Worm (Caenorhabditis elegans) whole organism, mixed stage, embryonic: ENCODE measurements around the gene rpl-32.

Experiments
- bed-3 ChIP-seq: fragments of 200-800 bp; sonication (Bioruptor generic); optimal IDR thresholded peaks from 3 replicates; lab custom pipeline; 2018; ENCODE audit warnings: mild to moderate bottlenecking, missing genetic modification characterization, moderate library complexity, missing compliant biosample characterization
- ceh-43 ChIP-seq: fragments of 200-800 bp; sonication (Bioruptor generic); optimal IDR thresholded peaks from 2 replicates; lab custom pipeline; 2018; ENCODE audit warnings: mild to moderate bottlenecking, missing genetic modification characterization, moderate library complexity, missing compliant biosample characterization
- lin-13 ChIP-seq: fragments of 150-350 bp; optimal IDR thresholded peaks from 2 replicates; lab custom pipeline; 2014; ENCODE audit warnings: missing biosample characterization, missing genetic modification characterization
- lsy-2 ChIP-seq: fragments of 150-350 bp; optimal IDR thresholded peaks from 2 replicates; lab custom pipeline; 2014; ENCODE audit warnings: missing biosample characterization, missing genetic modification characterization
- nhr-12 ChIP-seq: fragments of 150-350 bp; optimal IDR thresholded peaks from 2 replicates; lab custom pipeline; 2014; ENCODE audit warnings: missing biosample characterization, missing genetic modification characterization
- nhr-237 ChIP-seq: fragments of 150-350 bp; optimal IDR thresholded peaks from 2 replicates; lab custom pipeline; 2014; ENCODE audit warnings: missing biosample characterization, missing genetic modification characterization
- snpc-4 ChIP-seq: fragments of 150-350 bp; optimal IDR thresholded peaks from 2 replicates; lab custom pipeline; 2014; ENCODE audit warnings: missing biosample characterization, missing genetic modification characterization
- zip-8 ChIP-seq: fragments of 150-350 bp; optimal IDR thresholded peaks from 2 replicates; lab custom pipeline; 2014; ENCODE audit warnings: missing biosample characterization, missing genetic modification characterization

DNA sequence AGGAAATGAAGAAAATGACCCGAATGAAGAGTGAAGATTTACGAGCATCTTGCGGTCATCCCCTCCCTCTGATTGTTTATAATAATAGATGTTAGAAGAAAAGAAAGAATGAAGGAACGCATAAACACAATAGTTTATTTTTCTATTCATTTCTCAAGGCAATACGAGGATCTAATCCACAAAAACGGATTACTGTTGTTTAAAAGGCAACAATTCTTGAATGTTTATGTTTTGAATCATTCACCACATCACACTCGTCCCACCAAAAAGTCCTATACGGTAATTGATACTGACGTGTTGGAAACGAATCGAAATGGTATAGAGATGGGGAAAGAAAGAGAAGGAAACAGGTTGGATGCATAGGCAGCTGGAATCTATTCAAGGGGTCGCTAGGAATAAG is 35.3 kb downstream of the rpl-32 start:
- no peak for TF ChIP-seq nhr-12
- no peak for TF ChIP-seq snpc-4 (tag; lab: Kevin White, UChicago)
- no peak for TF ChIP-seq nhr-237 (tag; lab: Kevin White, UChicago)
- TF ChIP-seq lin-13 (tag; lab: Kevin White, UChicago) = no peak
- TF ChIP-seq bed-3 (GFP tag; lab: Kevin White, UChicago) = no peak
- no peak for TF ChIP-seq lsy-2 (tag; lab: Kevin White, UChicago)
- TF ChIP-seq ceh-43 (GFP tag; lab: Kevin White, UChicago) = no peak
- no peak for TF ChIP-seq zip-8 (tag; lab: Kevin White, UChicago)
